Fruit fly (Drosophila melanogaster) whole organism, embryonic: ENCODE data around the gene mRpL32.
A peak's percentile ranks its signal among the peaks of the same experiment; 100 is the strongest.

Source experiments
- CG11723 ChIP-seq: fragments of 200-800 bp; sonication (Bioruptor generic); optimal IDR thresholded peaks from 2 replicates; lab custom pipeline; 2017; ENCODE audit warnings: missing biosample characterization, mild to moderate bottlenecking, missing genetic modification characterization
- CG12219 ChIP-seq: fragments of 200-800 bp; sonication (Bioruptor generic); optimal IDR thresholded peaks from 3 replicates; lab custom pipeline; 2018; ENCODE audit warnings: missing biosample characterization, mild to moderate bottlenecking, missing genetic modification characterization
- CG14441 ChIP-seq: fragments of 200-800 bp; sonication (Bioruptor generic); IDR thresholded peaks from 2 replicates; pipeline ENCODE4 v1.3.6; 2022; ENCODE audit warnings: missing biosample characterization, missing genetic modification characterization
- CG14965 ChIP-seq: fragments of 200-800 bp; sonication (Bioruptor generic); optimal IDR thresholded peaks from 2 replicates; lab custom pipeline; 2016; ENCODE audit warnings: missing biosample characterization, missing genetic modification characterization, borderline replicate concordance
- CG16779 ChIP-seq: fragments of 200-800 bp; sonication (Bioruptor generic); IDR thresholded peaks from 2 replicates; pipeline ENCODE4 v1.3.6; 2022; ENCODE audit warnings: missing biosample characterization, missing genetic modification characterization
- CG31224 ChIP-seq: fragments of 200-800 bp; sonication (Bioruptor generic); IDR thresholded peaks from 2 replicates; pipeline ENCODE4 v1.3.6; 2022; ENCODE audit warnings: missing biosample characterization, missing genetic modification characterization
- CG31441 ChIP-seq: fragments of 200-800 bp; sonication (Bioruptor generic); IDR thresholded peaks from 2 replicates; pipeline ENCODE4 v1.3.6; 2022; ENCODE audit warnings: missing biosample characterization, missing genetic modification characterization
- CG32767 ChIP-seq: fragments of 200-800 bp; sonication (Bioruptor generic); IDR thresholded peaks from 2 replicates; pipeline ENCODE4 v1.3.6; 2022; ENCODE audit warnings: missing biosample characterization, missing genetic modification characterization
- CG33557 ChIP-seq: fragments of 200-800 bp; sonication (Bioruptor generic); optimal IDR thresholded peaks from 2 replicates; lab custom pipeline; 2019; ENCODE audit warnings: missing biosample characterization, mild to moderate bottlenecking, missing genetic modification characterization, moderate library complexity
- CG3995 ChIP-seq: fragments of 200-800 bp; sonication (Bioruptor generic); optimal IDR thresholded peaks from 3 replicates; lab custom pipeline; 2016; ENCODE audit warnings: missing biosample characterization, missing genetic modification characterization
- CG4424 ChIP-seq: fragments of 200-800 bp; sonication (Bioruptor generic); optimal IDR thresholded peaks from 3 replicates; lab custom pipeline; 2016; ENCODE audit warnings: missing biosample characterization, missing genetic modification characterization
- CG5953 ChIP-seq: fragments of 200-800 bp; sonication (Bioruptor generic); IDR thresholded peaks from 2 replicates; pipeline ENCODE4 v1.3.6; 2022; ENCODE audit warnings: missing biosample characterization, missing genetic modification characterization
- CG6791 ChIP-seq: fragments of 200-800 bp; sonication (Bioruptor generic); IDR thresholded peaks from 3 replicates; pipeline ENCODE4 v1.3.6; 2022; ENCODE audit warnings: missing biosample characterization, missing genetic modification characterization; ENCODE audit not compliant: partially characterized antibody
- CG7357 ChIP-seq: fragments of 200-800 bp; sonication (Bioruptor generic); IDR thresholded peaks from 3 replicates; pipeline ENCODE4 v1.3.6; 2022; ENCODE audit warnings: missing biosample characterization, missing genetic modification characterization
- CG8290 ChIP-seq, 3 experiments: fragments of 200-800 bp; sonication (Bioruptor generic); optimal IDR thresholded peaks; 2 replicates each; lab custom pipeline; 2016 to 2019; ENCODE audit warnings: missing biosample characterization in 3 of 3, missing genetic modification characterization in 3 of 3, mild to moderate bottlenecking in 2 of 3, moderate library complexity in 1 of 3
- CG9215 ChIP-seq: fragments of 200-800 bp; sonication (Bioruptor generic); IDR thresholded peaks from 2 replicates; pipeline ENCODE4 v1.3.6; 2022; ENCODE audit warnings: missing biosample characterization, missing genetic modification characterization
- CG9817 ChIP-seq: fragments of 200-800 bp; sonication (Bioruptor generic); optimal IDR thresholded peaks from 2 replicates; lab custom pipeline; 2018; ENCODE audit warnings: missing biosample characterization, mild to moderate bottlenecking, missing genetic modification characterization, moderate library complexity
- CHES-1-like ChIP-seq: fragments of 200-800 bp; sonication (Bioruptor generic); optimal IDR thresholded peaks from 2 replicates; lab custom pipeline; 2016; ENCODE audit warnings: missing biosample characterization, missing genetic modification characterization
- CTCF ChIP-seq: fragments of 200-800 bp; sonication (Bioruptor generic); optimal IDR thresholded peaks from 2 replicates; lab custom pipeline; 2017; ENCODE audit warnings: missing biosample characterization, mild to moderate bottlenecking, missing genetic modification characterization, moderate library complexity
- Elba2 ChIP-seq: fragments of 200-800 bp; sonication (Bioruptor generic); optimal IDR thresholded peaks from 3 replicates; lab custom pipeline; 2016; ENCODE audit warnings: missing biosample characterization, missing genetic modification characterization
- Fer3 ChIP-seq: fragments of 200-800 bp; sonication (Bioruptor generic); optimal IDR thresholded peaks from 2 replicates; lab custom pipeline; 2018; ENCODE audit warnings: missing biosample characterization, mild to moderate bottlenecking, missing genetic modification characterization, moderate library complexity
- HLH4C ChIP-seq: fragments of 200-800 bp; sonication (Bioruptor generic); IDR thresholded peaks from 3 replicates; pipeline ENCODE4 v1.3.6; 2022; ENCODE audit warnings: missing biosample characterization, missing genetic modification characterization; ENCODE audit not compliant: partially characterized antibody
- Hmr ChIP-seq: fragments of 200-800 bp; sonication (Bioruptor generic); optimal IDR thresholded peaks from 3 replicates; lab custom pipeline; 2017; ENCODE audit warnings: mild to moderate bottlenecking, missing biosample characterization, missing genetic modification reagents, missing genetic modification characterization
- Lhr ChIP-seq: fragments of 200-800 bp; sonication (Bioruptor generic); optimal IDR thresholded peaks from 3 replicates; lab custom pipeline; 2017; ENCODE audit warnings: mild to moderate bottlenecking, missing biosample characterization, missing genetic modification reagents, missing genetic modification characterization
- NK7.1 ChIP-seq: fragments of 200-800 bp; sonication (Bioruptor generic); optimal IDR thresholded peaks from 3 replicates; lab custom pipeline; 2016; ENCODE audit warnings: missing biosample characterization, missing genetic modification characterization
- Ravus ChIP-seq: fragments of 200-800 bp; sonication (Bioruptor generic); IDR thresholded peaks from 2 replicates; pipeline ENCODE4 v1.3.6; 2022; ENCODE audit warnings: missing biosample characterization, missing genetic modification characterization
- Rfx ChIP-seq: fragments of 200-800 bp; sonication (Bioruptor generic); IDR thresholded peaks from 2 replicates; pipeline ENCODE4 v1.3.6; 2022; ENCODE audit warnings: missing biosample characterization, missing genetic modification characterization
- Tbp ChIP-seq: fragments of >200 bp; optimal IDR thresholded peaks from 2 replicates; lab custom pipeline; 2018; ENCODE audit warnings: missing biosample characterization, missing genetic modification characterization
- Usf ChIP-seq: fragments of 200-800 bp; sonication (Bioruptor generic); optimal IDR thresholded peaks from 2 replicates; lab custom pipeline; 2017; ENCODE audit warnings: missing genotype, missing biosample characterization, missing genetic modification characterization
- ac ChIP-seq: fragments of 200-800 bp; sonication (Bioruptor generic); optimal IDR thresholded peaks from 3 replicates; lab custom pipeline; 2017; ENCODE audit warnings: missing biosample characterization, mild to moderate bottlenecking, missing genetic modification characterization
- ap ChIP-seq: fragments of 200-800 bp; sonication (Bioruptor generic); IDR thresholded peaks from 2 replicates; pipeline ENCODE4 v1.3.6; 2022; ENCODE audit warnings: missing biosample characterization, missing genetic modification characterization
- cad ChIP-seq: fragments of >200 bp; optimal IDR thresholded peaks from 2 replicates; lab custom pipeline; 2017; ENCODE audit warnings: missing biosample characterization, missing genetic modification characterization
- gem ChIP-seq: fragments of 200-800 bp; sonication (Bioruptor generic); optimal IDR thresholded peaks from 2 replicates; lab custom pipeline; 2019; ENCODE audit warnings: missing biosample characterization, mild to moderate bottlenecking, missing genetic modification characterization, moderate library complexity
- gfzf ChIP-seq: fragments of 200-800 bp; sonication (Bioruptor generic); optimal IDR thresholded peaks from 2 replicates; lab custom pipeline; 2016; ENCODE audit warnings: missing biosample characterization, mild to moderate bottlenecking, missing genetic modification characterization, moderate library complexity
- gro ChIP-seq: fragments of 200-800 bp; sonication (Bioruptor generic); optimal IDR thresholded peaks from 2 replicates; lab custom pipeline; 2016; ENCODE audit warnings: missing biosample characterization, missing genetic modification characterization
- gsb ChIP-seq: fragments of 200-800 bp; sonication (Bioruptor generic); IDR thresholded peaks from 2 replicates; pipeline ENCODE4 v1.3.6; 2022; ENCODE audit warnings: missing biosample characterization, missing genetic modification characterization
- hbn ChIP-seq: fragments of 200-800 bp; sonication (Bioruptor generic); IDR thresholded peaks from 2 replicates; pipeline ENCODE4 v1.3.6; 2022; ENCODE audit warnings: missing biosample characterization, missing genetic modification characterization; ENCODE audit not compliant: partially characterized antibody
- jing ChIP-seq: fragments of 200-800 bp; sonication (Bioruptor generic); optimal IDR thresholded peaks from 2 replicates; lab custom pipeline; 2018; ENCODE audit warnings: missing biosample characterization, mild to moderate bottlenecking, missing genetic modification characterization
- lmd ChIP-seq: fragments of 200-800 bp; sonication (Bioruptor generic); IDR thresholded peaks from 2 replicates; pipeline ENCODE4 v1.3.6; 2022; ENCODE audit warnings: missing biosample characterization, missing genetic modification characterization
- oc ChIP-seq: fragments of 200-800 bp; sonication (Bioruptor generic); optimal IDR thresholded peaks from 2 replicates; lab custom pipeline; 2018; ENCODE audit warnings: missing biosample characterization, mild to moderate bottlenecking, missing genetic modification characterization, moderate library complexity
- ro ChIP-seq: fragments of 200-800 bp; sonication (Bioruptor generic); IDR thresholded peaks from 2 replicates; pipeline ENCODE4 v1.3.6; 2022; ENCODE audit warnings: missing biosample characterization, missing genetic modification characterization
- schlank ChIP-seq: fragments of 200-800 bp; sonication (Bioruptor generic); optimal IDR thresholded peaks from 2 replicates; lab custom pipeline; 2018; ENCODE audit warnings: missing biosample characterization, mild to moderate bottlenecking, missing genetic modification characterization
- scrt ChIP-seq: fragments of 200-800 bp; sonication (Bioruptor generic); optimal IDR thresholded peaks from 2 replicates; lab custom pipeline; 2018; ENCODE audit warnings: missing biosample characterization, mild to moderate bottlenecking, missing genetic modification characterization, moderate library complexity
- sens ChIP-seq: fragments of 200-800 bp; sonication (Bioruptor generic); peaks from one replicate; lab custom pipeline; 2016; ENCODE audit warnings: missing biosample characterization, missing genetic modification characterization
- sens-2 ChIP-seq: fragments of 200-800 bp; sonication (Bioruptor generic); IDR thresholded peaks from 2 replicates; pipeline ENCODE4 v1.3.6; 2022; ENCODE audit warnings: missing biosample characterization, missing genetic modification characterization
- slp2 ChIP-seq: fragments of 200-800 bp; sonication (Bioruptor generic); optimal IDR thresholded peaks from 2 replicates; lab custom pipeline; 2016; ENCODE audit warnings: missing biosample characterization, missing genetic modification characterization
- so ChIP-seq: fragments of 200-800 bp; sonication (Bioruptor generic); IDR thresholded peaks from 3 replicates; pipeline ENCODE4 v1.3.6; 2022; ENCODE audit warnings: missing biosample characterization, missing genetic modification characterization
- sr ChIP-seq: fragments of 200-800 bp; sonication (Bioruptor generic); IDR thresholded peaks from 3 replicates; pipeline ENCODE4 v1.3.6; 2022; ENCODE audit warnings: missing biosample characterization, missing genetic modification characterization
- tap ChIP-seq: fragments of 200-800 bp; optimal IDR thresholded peaks from 3 replicates; lab custom pipeline; 2019; ENCODE audit warnings: missing biosample characterization, mild to moderate bottlenecking, missing genetic modification characterization, moderate library complexity
- wdn ChIP-seq: fragments of 200-800 bp; sonication (Bioruptor generic); IDR thresholded peaks from 2 replicates; pipeline ENCODE4 v1.3.6; 2022; ENCODE audit warnings: missing biosample characterization, missing genetic modification characterization

Gene mRpL32

DNA sequence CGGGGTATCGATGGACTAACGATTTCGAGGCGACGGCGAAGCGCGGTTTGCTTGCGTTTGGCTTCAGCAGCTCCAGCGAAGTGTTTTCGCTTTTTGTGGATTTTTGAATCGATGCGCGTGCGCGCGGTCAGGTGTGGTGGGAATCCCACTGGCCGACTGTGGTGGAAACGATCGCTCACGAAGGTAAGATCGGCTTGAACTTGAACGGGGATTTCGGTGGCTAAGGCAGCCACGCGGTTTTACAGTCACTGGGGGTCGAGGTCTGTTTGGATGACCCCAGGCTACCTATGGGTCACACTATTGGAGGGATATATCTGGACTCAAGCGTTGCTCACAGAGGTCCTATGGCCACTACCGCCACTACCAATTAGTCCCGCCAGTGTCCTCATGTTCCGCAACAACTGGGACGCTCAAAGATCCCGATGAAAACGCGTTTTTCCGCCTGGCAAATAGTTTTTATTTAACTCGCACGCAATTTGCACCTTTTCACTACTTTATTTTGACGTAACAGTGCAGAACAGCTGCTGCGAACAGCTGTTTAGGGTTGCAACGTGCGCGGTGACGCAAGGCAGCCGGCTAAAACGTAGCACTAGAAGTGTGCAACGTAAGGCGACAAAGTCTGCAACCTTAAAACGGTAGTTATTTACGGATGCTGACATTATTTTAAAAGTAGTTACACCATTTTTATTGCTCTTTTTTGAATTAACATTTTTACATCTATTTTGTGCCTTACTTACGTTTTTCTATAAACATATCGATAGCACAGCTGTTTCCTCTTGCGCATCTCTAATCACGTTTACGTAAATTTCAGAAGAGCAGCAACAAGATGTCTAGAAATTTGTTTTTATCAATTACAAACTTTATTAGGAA, at the start of gene mRpL32, which contains the start of gene qless (continued):
- no peak for TF ChIP-seq Usf (GFP tag; lab: Kevin White, UChicago)
- peak; percentile 48 for TF ChIP-seq slp2 (GFP tag; lab: Kevin White, UChicago)
- no peak for TF ChIP-seq sens-2
- peak; percentile 47; the same call in 1 of the 2 replicates for TF ChIP-seq CG31441 (GFP tag; lab: Robert Waterston, UW)
- TF ChIP-seq cad: no peak
- no peak for TF ChIP-seq ap (GFP tag; lab: Robert Waterston, UW)
- TF ChIP-seq CG3995 (GFP tag; lab: Kevin White, UChicago): peak; percentile 65
- no peak for TF ChIP-seq NK7.1 (GFP tag; lab: Kevin White, UChicago)
- TF ChIP-seq CTCF (GFP tag; lab: Kevin White, UChicago): no peak
- TF ChIP-seq gsb (GFP tag; lab: Robert Waterston, UW): no peak
- TF ChIP-seq scrt: peak; percentile 80
- peak; percentile 82 for TF ChIP-seq lmd (GFP tag; lab: Robert Waterston, UW)
- peak; percentile 81; the same call in 1 of the 2 replicates for TF ChIP-seq Rfx (GFP tag; lab: Robert Waterston, UW)
- peak; percentile 33 for TF ChIP-seq CG9817 (tag; lab: Kevin White, UChicago)
- no peak for TF ChIP-seq CG5953
- TF ChIP-seq tap (tag; lab: Kevin White, UChicago): no peak
- 0 out of 2 replicates have a peak, but pooled peaks have one; percentile 9 for TF ChIP-seq CG16779 (GFP tag; lab: Robert Waterston, UW)
- peak; percentile 66 for TF ChIP-seq HLH4C (GFP tag; lab: Robert Waterston, UW)
- TF ChIP-seq Lhr: no peak
- peak; percentile 54 for TF ChIP-seq CG32767 (GFP tag; lab: Robert Waterston, UW)
- no peak for TF ChIP-seq CG12219 (GFP tag; lab: Kevin White, UChicago)
- no peak for TF ChIP-seq schlank (tag; lab: Kevin White, UChicago)
- no peak for TF ChIP-seq Hmr
- TF ChIP-seq CG14965 (GFP tag; lab: Kevin White, UChicago): no peak
- TF ChIP-seq Fer3 (tag; lab: Kevin White, UChicago): no peak
- peak; percentile 22; the same call in 1 of the 3 replicates for TF ChIP-seq CG6791 (GFP tag; lab: Robert Waterston, UW)
- TF ChIP-seq CG8290 (GFP tag; optimal IDR thresholded peaks at IDR 0.05; lab: Kevin White, UChicago): peak; percentile 29
- TF ChIP-seq CG8290 (tag; optimal IDR thresholded peaks at IDR 0.05; lab: Kevin White, UChicago): no peak
- peak; percentile 72 for TF ChIP-seq gem (tag; lab: Kevin White, UChicago)
- TF ChIP-seq oc (tag; lab: Kevin White, UChicago): no peak
- no peak; the same call in 1 of the 2 replicates for TF ChIP-seq Ravus (GFP tag; lab: Robert Waterston, UW)
- 0 out of 3 replicates have a peak, but pooled peaks have one; percentile 66 for TF ChIP-seq so (GFP tag; lab: Robert Waterston, UW)
- no peak for TF ChIP-seq ac
- TF ChIP-seq Tbp: no peak
- peak; percentile 94 for TF ChIP-seq sens (GFP tag; lab: Kevin White, UChicago)
- TF ChIP-seq ro (GFP tag; lab: Robert Waterston, UW): no peak
- peak; percentile 58 for TF ChIP-seq CHES-1-like (GFP tag; lab: Kevin White, UChicago)
- TF ChIP-seq CG9215 (GFP tag; lab: Robert Waterston, UW): peak; percentile 74
- TF ChIP-seq CG14441 (GFP tag; lab: Robert Waterston, UW): peak; percentile 88
- TF ChIP-seq CG11723 (GFP tag; lab: Kevin White, UChicago): no peak
- peak; percentile 31; the same call in 1 of the 3 replicates for TF ChIP-seq sr (GFP tag; lab: Robert Waterston, UW)
- peak; percentile 70; the same call in 2 of the 3 replicates for TF ChIP-seq CG7357
- TF ChIP-seq CG33557 (GFP tag; lab: Kevin White, UChicago): no peak
- TF ChIP-seq gfzf: peak; percentile 49
- TF ChIP-seq gro (GFP tag; lab: Kevin White, UChicago): peak; percentile 86
- TF ChIP-seq wdn (GFP tag; lab: Robert Waterston, UW): no peak
- TF ChIP-seq hbn (GFP tag; lab: Robert Waterston, UW): peak; percentile 70; the same call in 1 of the 2 replicates
- TF ChIP-seq CG4424 (GFP tag; lab: Kevin White, UChicago): peak; percentile 76
- TF ChIP-seq Elba2 (GFP tag; lab: Kevin White, UChicago): no peak
- TF ChIP-seq CG31224 (GFP tag; lab: Robert Waterston, UW): peak; percentile 71
- no peak for TF ChIP-seq jing (GFP tag; lab: Kevin White, UChicago)
